Worm (Caenorhabditis elegans): ENCODE results near the gene Y69A2AR.51.

ce11 chrIV:2568267-2568666 lies 3.9 kb upstream of the Y69A2AR.51 start, which contains the start of the genes Y69A2AR.25 and Y69A2AR.12:
- no peak for TF ChIP-seq C08G9.2 (tag; optimal IDR thresholded peaks at IDR 0.05)
- no peak for TF ChIP-seq lin-11 (tag; optimal IDR thresholded peaks at IDR 0.05)
- no peak for TF ChIP-seq pag-3 (tag; optimal IDR thresholded peaks at IDR 0.05; ENCODE audit: borderline replicate concordance)
- TF ChIP-seq ceh-14 (tag; optimal IDR thresholded peaks at IDR 0.05): no peak
- no peak for TF ChIP-seq odd-2 (tag; optimal IDR thresholded peaks at IDR 0.05)
- TF ChIP-seq pha-4 (tag; optimal IDR thresholded peaks at IDR 0.05): no peak
- no peak for TF ChIP-seq fkh-10 (GFP tag; optimal IDR thresholded peaks at IDR 0.05)
- TF ChIP-seq pqm-1 (tag; optimal IDR thresholded peaks at IDR 0.05): no peak

Measured in whole organism, late embryonic.